Worm (Caenorhabditis elegans): ENCODE data around the gene F58E6.11.

Gene F58E6.11

ce11 chrV:9713532-9713931 is 44.3 kb downstream of the F58E6.11 start, which contains the start of gene F40F9.10:
Gene F40F9.10, minus strand, starts transcription at chrV:9713632.
- TF ChIP-seq pax-1 (tag; optimal IDR thresholded peaks at IDR 0.05) (no peak), fkh-6 (tag; optimal IDR thresholded peaks at IDR 0.05) (no peak), elt-2 (tag; optimal IDR thresholded peaks at IDR 0.05) (no peak), pha-4 (tag; optimal IDR thresholded peaks at IDR 0.05) (no peak), madf-2 (tag; optimal IDR thresholded peaks at IDR 0.05) (no peak), pqm-1 (tag; optimal IDR thresholded peaks at IDR 0.05) (no peak), che-1 (tag; optimal IDR thresholded peaks at IDR 0.05) (no peak)

ce11 chrV:9712418-9713173 is 45.2 kb downstream of the F58E6.11 start:
- TF ChIP-seq ets-4 (tag; optimal IDR thresholded peaks at IDR 0.05) (no peak), tbx-2 (tag; optimal IDR thresholded peaks at IDR 0.05) (no peak), unc-86 (tag; optimal IDR thresholded peaks at IDR 0.05) (no peak), che-1 (tag; optimal IDR thresholded peaks at IDR 0.05) (no peak), hlh-15 (tag; optimal IDR thresholded peaks at IDR 0.05) (no peak), ceh-18 (tag; optimal IDR thresholded peaks at IDR 0.05) (no peak), pha-4 (tag; optimal IDR thresholded peaks at IDR 0.05) (no peak), K02D7.2 (tag; optimal IDR thresholded peaks at IDR 0.05) (no peak)

- TF ChIP-seq nhr-232 (tag; optimal IDR thresholded peaks at IDR 0.05) (no peak), syd-9 (tag; optimal IDR thresholded peaks at IDR 0.05) (no peak), elt-2 (tag; optimal IDR thresholded peaks at IDR 0.05) (peak; percentile 81)
Measured at ce11 chrV:9711174-9711573, 46.6 kb downstream of the F58E6.11 start.

- TF ChIP-seq rnt-1 (tag; optimal IDR thresholded peaks at IDR 0.05), result no peak
Measured at ce11 chrV:9709747-9710146, 48.0 kb downstream of the F58E6.11 start, which contains the start of gene tag-120. Gene tag-120, minus strand, starts transcription at chrV:9709814.
